Fruit fly (Drosophila melanogaster): Measurements from ENCODE around the gene Targ1.

The Targ1 gene

dm6 chr3L:21200587-21200986 lies 2.1 kb downstream of the Targ1 start (continued):
- TF ChIP-seq CG15336 (GFP tag; IDR thresholded peaks at IDR 0.05) (no peak), CG16779 (tag; optimal IDR thresholded peaks at IDR 0.05) (no peak), Sox102F (GFP tag; optimal IDR thresholded peaks at IDR 0.05) (no peak), CG4318 (GFP tag; optimal IDR thresholded peaks at IDR 0.05) (peak; percentile 5), CG11902 (GFP tag; optimal IDR thresholded peaks at IDR 0.05) (no peak), CG6163 (GFP tag; IDR thresholded peaks at IDR 0.05) (no peak), Hr39 (GFP tag; optimal IDR thresholded peaks at IDR 0.05) (no peak)

- peak; percentile 22 for TF ChIP-seq achi (GFP tag; optimal IDR thresholded peaks at IDR 0.05)
- TF ChIP-seq Eip78C (GFP tag), result peak; percentile 33
- TF ChIP-seq Hr39 (GFP tag; optimal IDR thresholded peaks at IDR 0.05), result peak; percentile 56
- no peak for TF ChIP-seq spab (GFP tag; optimal IDR thresholded peaks at IDR 0.05)
- TF ChIP-seq Lpt (GFP tag; optimal IDR thresholded peaks at IDR 0.05), result no peak
- TF ChIP-seq net (GFP tag; optimal IDR thresholded peaks at IDR 0.05), result peak; percentile 31
- TF ChIP-seq svp (GFP tag), result no peak
- no peak for TF ChIP-seq Met (GFP tag; optimal IDR thresholded peaks at IDR 0.05)
- no peak for TF ChIP-seq CG7368 (GFP tag; optimal IDR thresholded peaks at IDR 0.05)
- TF ChIP-seq Sox14 (GFP tag; optimal IDR thresholded peaks at IDR 0.05), result peak; percentile 40
- no peak for TF ChIP-seq CG16779 (tag; optimal IDR thresholded peaks at IDR 0.05)
- TF ChIP-seq esn (GFP tag; optimal IDR thresholded peaks at IDR 0.05), result peak; percentile 54
- no peak for TF ChIP-seq Blimp-1 (GFP tag; optimal IDR thresholded peaks at IDR 0.05)
- peak; percentile 12; the same call in 1 of the 3 replicates for TF ChIP-seq CG6163 (GFP tag; IDR thresholded peaks at IDR 0.05)
- peak; percentile 68 for TF ChIP-seq CG31627 (GFP tag; optimal IDR thresholded peaks at IDR 0.05)
- TF ChIP-seq CG6854 (GFP tag; optimal IDR thresholded peaks at IDR 0.05), result no peak
- TF ChIP-seq CG3919 (GFP tag; optimal IDR thresholded peaks at IDR 0.05), result no peak
- TF ChIP-seq CG9139 (GFP tag; optimal IDR thresholded peaks at IDR 0.05), result no peak
- peak; percentile 1 for TF ChIP-seq CG32006 (GFP tag; optimal IDR thresholded peaks at IDR 0.05)
- TF ChIP-seq Smox (GFP tag; optimal IDR thresholded peaks at IDR 0.05), result peak; percentile 24
- no peak for TF ChIP-seq CG1621 (tag; optimal IDR thresholded peaks at IDR 0.05)
- peak; percentile 100 for TF ChIP-seq fkh (GFP tag; optimal IDR thresholded peaks at IDR 0.05)
- TF ChIP-seq lz (GFP tag; optimal IDR thresholded peaks at IDR 0.05), result peak; percentile 7
- TF ChIP-seq pdm3 (GFP tag; optimal IDR thresholded peaks at IDR 0.05), result peak; percentile 31
- no peak for TF ChIP-seq ss (GFP tag; optimal IDR thresholded peaks at IDR 0.05)
- no peak for TF ChIP-seq Gug (GFP tag; IDR thresholded peaks at IDR 0.05)
- TF ChIP-seq CG4318 (GFP tag; optimal IDR thresholded peaks at IDR 0.05), result no peak
- no peak for TF ChIP-seq fd85E (GFP tag; optimal IDR thresholded peaks at IDR 0.05)
- TF ChIP-seq dac (GFP tag; optimal IDR thresholded peaks at IDR 0.05), result no peak
- TF ChIP-seq Ets21C (GFP tag; optimal IDR thresholded peaks at IDR 0.05), result no peak
- TF ChIP-seq fd59A (GFP tag; optimal IDR thresholded peaks at IDR 0.05), result no peak
- no peak for TF ChIP-seq CG11902 (GFP tag; optimal IDR thresholded peaks at IDR 0.05)
- peak; percentile 20 for TF ChIP-seq CG10631 (GFP tag; optimal IDR thresholded peaks at IDR 0.05)
- TF ChIP-seq cyc (GFP tag; optimal IDR thresholded peaks at IDR 0.05), result no peak
- peak; percentile 43 for TF ChIP-seq vri (GFP tag; optimal IDR thresholded peaks at IDR 0.05)
- TF ChIP-seq CG6808 (GFP tag; optimal IDR thresholded peaks at IDR 0.05), result no peak
- TF ChIP-seq salr (GFP tag; optimal IDR thresholded peaks at IDR 0.05), result no peak
- no peak for TF ChIP-seq CG15336 (GFP tag; IDR thresholded peaks at IDR 0.05)
- no peak for TF ChIP-seq Ets96B (tag; optimal IDR thresholded peaks at IDR 0.05)
- TF ChIP-seq Sox102F (GFP tag; optimal IDR thresholded peaks at IDR 0.05), result peak; percentile 30
- peak; percentile 39 for TF ChIP-seq acj6 (GFP tag; optimal IDR thresholded peaks at IDR 0.05)
- TF ChIP-seq CG3032 (tag; optimal IDR thresholded peaks at IDR 0.05), result no peak
- TF ChIP-seq Hr4 (GFP tag; optimal IDR thresholded peaks at IDR 0.05), result peak; percentile 13
- TF ChIP-seq CG6276 (GFP tag; optimal IDR thresholded peaks at IDR 0.05), result no peak
- no peak for TF ChIP-seq Sox15 (GFP tag; optimal IDR thresholded peaks at IDR 0.05)
- TF ChIP-seq CG10669 (GFP tag; optimal IDR thresholded peaks at IDR 0.05), result no peak
- no peak for TF ChIP-seq CG6792 (GFP tag; optimal IDR thresholded peaks at IDR 0.05)
- TF ChIP-seq Eip75B (GFP tag; optimal IDR thresholded peaks at IDR 0.05), result no peak
- TF ChIP-seq CG8319 (GFP tag; optimal IDR thresholded peaks at IDR 0.05), result no peak
- no peak for TF ChIP-seq CG8119 (GFP tag; IDR thresholded peaks at IDR 0.05)
These were observed 6.1 kb downstream of the Targ1 start, which contains the start of the genes Targ3 and park for dm6 chr3L:21196563-21196962. TSS of gene Targ3 (plus strand) at chr3L:21196831. TSS of gene park (minus strand) at chr3L:21196853.

Data from whole organism, prepupa.